Worm (Caenorhabditis elegans) whole organism, L1 larva: ENCODE results near the gene T27E4.1.

Experiments
- blmp-1 ChIP-seq: fragments of 150-350 bp; optimal IDR thresholded peaks from 2 replicates; lab custom pipeline; 2014; ENCODE audit warnings: missing biosample characterization, missing genetic modification characterization
- ceh-8 ChIP-seq: fragments of 200-800 bp; sonication (Bioruptor generic); optimal IDR thresholded peaks from 2 replicates; lab custom pipeline; 2018; ENCODE audit warnings: mild to moderate bottlenecking, missing genetic modification characterization, moderate library complexity, missing compliant biosample characterization
- egl-27 ChIP-seq, 2 experiments: fragments of 150-350 bp in 1 of 2; sonication (generic microtip); optimal IDR thresholded peaks; 3 replicates each; lab custom pipeline; 2017 to 2018; ENCODE audit warnings: missing biosample characterization in 2 of 2, missing genetic modification characterization in 2 of 2, missing genetic modification reagents in 2 of 2
- elt-3 ChIP-seq, 6 experiments: fragments of 150-350 bp in 1 of 6; sonication (generic microtip); optimal IDR thresholded peaks; 2 replicates each; lab custom pipeline; 2017 to 2018; ENCODE audit warnings: missing biosample characterization in 6 of 6, missing genetic modification characterization in 6 of 6, inconsistent platforms in 1 of 6
- fos-1 ChIP-seq: fragments of 150-350 bp; optimal IDR thresholded peaks from 2 replicates; lab custom pipeline; 2014; ENCODE audit warnings: missing biosample characterization, missing genetic modification characterization
- lin-39 ChIP-seq: fragments of 150-350 bp; optimal IDR thresholded peaks from 2 replicates; lab custom pipeline; 2014; ENCODE audit warnings: missing biosample characterization, missing genetic modification reagents, missing genetic modification characterization
- mdl-1 ChIP-seq, 2 experiments: fragments of 150-350 bp; optimal IDR thresholded peaks; 2 replicates each; lab custom pipeline; 2014 to 2017; ENCODE audit warnings: missing biosample characterization in 2 of 2, missing genetic modification characterization in 2 of 2, inconsistent platforms in 1 of 2
- nhr-11 ChIP-seq: fragments of 150-350 bp; optimal IDR thresholded peaks from 2 replicates; lab custom pipeline; 2014; ENCODE audit warnings: missing biosample characterization, missing genetic modification characterization
- nhr-12 ChIP-seq: sonication (generic microtip); optimal IDR thresholded peaks from 2 replicates; lab custom pipeline; 2017; ENCODE audit warnings: missing biosample characterization, missing genetic modification characterization
- nhr-237 ChIP-seq: fragments of 150-350 bp; optimal IDR thresholded peaks from 2 replicates; lab custom pipeline; 2014; ENCODE audit warnings: missing biosample characterization, missing genetic modification characterization
- skn-1 ChIP-seq: fragments of 150-350 bp; optimal IDR thresholded peaks from 2 replicates; lab custom pipeline; 2014; ENCODE audit warnings: missing biosample characterization, missing genetic modification characterization
- snpc-4 ChIP-seq: fragments of 150-350 bp; optimal IDR thresholded peaks from 2 replicates; lab custom pipeline; 2014; ENCODE audit warnings: missing biosample characterization, missing genetic modification characterization
- tlp-1 ChIP-seq: fragments of 150-350 bp; optimal IDR thresholded peaks from 2 replicates; lab custom pipeline; 2014; ENCODE audit warnings: missing biosample characterization, missing genetic modification characterization

DNA sequence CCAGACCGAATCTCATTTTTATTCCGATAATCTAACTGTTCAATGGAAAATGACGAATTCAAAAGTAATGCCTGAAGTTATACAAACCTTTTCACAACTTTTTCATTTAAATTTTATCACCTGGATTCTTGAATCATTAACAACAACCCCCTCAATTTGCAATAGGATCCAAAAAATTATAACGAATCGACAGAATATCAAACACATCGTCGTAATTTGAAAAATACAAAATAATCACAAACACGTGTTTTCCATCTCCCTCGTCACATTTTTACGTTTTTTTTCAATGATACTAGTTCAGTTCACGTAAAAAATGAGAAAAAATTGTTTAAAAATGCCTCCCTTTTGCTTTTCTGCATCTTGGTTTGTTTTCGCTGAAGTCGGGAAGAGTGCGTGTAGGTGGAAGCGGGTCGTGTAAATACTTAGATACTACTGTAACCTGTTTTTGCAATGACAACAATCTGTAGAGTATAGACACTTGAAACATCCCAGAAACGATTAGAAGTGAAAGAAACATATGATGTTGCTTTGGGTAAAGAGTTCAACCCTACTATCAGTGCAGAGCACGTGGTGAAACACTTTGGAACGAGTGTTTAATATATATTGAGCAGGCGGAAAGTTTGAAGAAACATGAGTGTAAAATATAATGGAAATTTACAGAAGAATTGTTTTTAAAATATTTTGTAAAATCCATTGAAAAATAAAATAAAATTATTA lies 18.7 kb upstream of the T27E4.1 start, which contains the start of gene oac-50:
- no peak for TF ChIP-seq egl-27 (tag; optimal IDR thresholded peaks at IDR 0.05; lab: Kevin White, UChicago)
- TF ChIP-seq nhr-237 = no peak
- no peak for TF ChIP-seq skn-1 (tag; lab: Kevin White, UChicago)
- no peak for TF ChIP-seq fos-1 (tag; lab: Kevin White, UChicago)
- no peak for TF ChIP-seq blmp-1 (tag; lab: Kevin White, UChicago)
- no peak for TF ChIP-seq nhr-12 (tag; lab: Kevin White, UChicago)
- TF ChIP-seq ceh-8 (GFP tag; lab: Kevin White, UChicago) = no peak
- no peak for TF ChIP-seq tlp-1
- TF ChIP-seq nhr-11 (tag; lab: Kevin White, UChicago) = no peak
- no peak for TF ChIP-seq elt-3 (tag; optimal IDR thresholded peaks at IDR 0.05; lab: Kevin White, UChicago)
- TF ChIP-seq mdl-1 (tag; optimal IDR thresholded peaks at IDR 0.05; lab: Kevin White, UChicago) = peak in 1 of 2 experiments; percentile 22
- TF ChIP-seq lin-39 (tag; lab: Kevin White, UChicago) = no peak
- no peak for TF ChIP-seq snpc-4 (tag; lab: Kevin White, UChicago)
